Fruit fly (Drosophila melanogaster): Measurements from ENCODE around the gene btd.
A peak's percentile ranks its signal among the peaks of the same experiment; 100 is the strongest.

btd gene

dm6 chrX:9650757-9651594, 43.0 kb upstream of the btd start (continued):
- TF ChIP-seq CG34224 (GFP tag; IDR thresholded peaks at IDR 0.05; ENCODE audit: partially characterized antibody): no peak
- TF ChIP-seq MESR4 (GFP tag; optimal IDR thresholded peaks at IDR 0.05): peak; percentile 52
- TF ChIP-seq zen2 (GFP tag; IDR thresholded peaks at IDR 0.05; ENCODE audit: partially characterized antibody): no peak
- no peak for TF ChIP-seq prd (optimal IDR thresholded peaks at IDR 0.05)
- peak; percentile 95 for TF ChIP-seq prd (GFP tag; IDR thresholded peaks at IDR 0.05)
- TF ChIP-seq sc (optimal IDR thresholded peaks at IDR 0.05): no peak
- TF ChIP-seq sc (GFP tag; optimal IDR thresholded peaks at IDR 0.05): peak; percentile 95
- TF ChIP-seq Ravus (GFP tag; IDR thresholded peaks at IDR 0.05): peak; percentile 85
- peak; percentile 98 for TF ChIP-seq CG1603 (tag; optimal IDR thresholded peaks at IDR 0.05)
- no peak for TF ChIP-seq Dfd (GFP tag; optimal IDR thresholded peaks at IDR 0.05)
- TF ChIP-seq bcd (GFP tag; optimal IDR thresholded peaks at IDR 0.05): peak; percentile 91
- TF ChIP-seq CG3163 (GFP tag; optimal IDR thresholded peaks at IDR 0.05): peak; percentile 84
- TF ChIP-seq yki (optimal IDR thresholded peaks at IDR 0.05): no peak
- TF ChIP-seq CG5180 (GFP tag; optimal IDR thresholded peaks at IDR 0.05): peak; percentile 79
- peak; percentile 90 for TF ChIP-seq CG12104 (GFP tag; optimal IDR thresholded peaks at IDR 0.05)
- TF ChIP-seq da (GFP tag; optimal IDR thresholded peaks at IDR 0.05): peak; percentile 78
- TF ChIP-seq CG13624 (GFP tag; optimal IDR thresholded peaks at IDR 0.05): peak; percentile 86
- TF ChIP-seq Gsc (GFP tag; IDR thresholded peaks at IDR 0.05): peak; percentile 90
- TF ChIP-seq CG13287 (GFP tag; IDR thresholded peaks at IDR 0.05; ENCODE audit: partially characterized antibody): 0 out of 2 replicates have a peak, but pooled peaks have one; percentile 25
- no peak for TF ChIP-seq hth (optimal IDR thresholded peaks at IDR 0.05)
- peak; percentile 88 for TF ChIP-seq CG17385 (GFP tag; optimal IDR thresholded peaks at IDR 0.05)
- peak; percentile 94 for TF ChIP-seq CG2875 (GFP tag; optimal IDR thresholded peaks at IDR 0.05)
- TF ChIP-seq CG30403 (GFP tag; optimal IDR thresholded peaks at IDR 0.05): peak; percentile 93
- TF ChIP-seq D19A (tag; optimal IDR thresholded peaks at IDR 0.05): peak; percentile 90
- no peak for TF ChIP-seq ash1 (GFP tag; optimal IDR thresholded peaks at IDR 0.05)
- peak; percentile 87 for TF ChIP-seq slp2 (GFP tag; optimal IDR thresholded peaks at IDR 0.05)
- peak; percentile 95 for TF ChIP-seq stc (GFP tag; IDR thresholded peaks at IDR 0.05)
- TF ChIP-seq CG4328 (GFP tag; optimal IDR thresholded peaks at IDR 0.05): peak; percentile 53
- TF ChIP-seq Awh (GFP tag; IDR thresholded peaks at IDR 0.05): peak; percentile 97
- TF ChIP-seq Dll (GFP tag; IDR thresholded peaks at IDR 0.05; ENCODE audit: partially characterized antibody): 0 out of 4 replicates have a peak, but pooled peaks have one; percentile 29
- peak; percentile 99 for TF ChIP-seq CG4707 (GFP tag; optimal IDR thresholded peaks at IDR 0.05)
- peak; percentile 86 for TF ChIP-seq Abd-B (GFP tag; optimal IDR thresholded peaks at IDR 0.05)
- TF ChIP-seq CG2712 (tag; optimal IDR thresholded peaks at IDR 0.05): peak; percentile 97
- TF ChIP-seq slou (GFP tag; optimal IDR thresholded peaks at IDR 0.05): peak; percentile 62
- peak; percentile 94 for TF ChIP-seq nmo (GFP tag; optimal IDR thresholded peaks at IDR 0.05)
- peak; percentile 84 for TF ChIP-seq p53 (GFP tag; optimal IDR thresholded peaks at IDR 0.05)
- TF ChIP-seq CG5953 (GFP tag; IDR thresholded peaks at IDR 0.05): peak; percentile 95
- TF ChIP-seq Dek (tag; optimal IDR thresholded peaks at IDR 0.05): peak; percentile 81
- no peak for TF ChIP-seq CG13894 (tag; optimal IDR thresholded peaks at IDR 0.05)
- peak; percentile 91 for TF ChIP-seq CG17361 (GFP tag; IDR thresholded peaks at IDR 0.05)
- TF ChIP-seq rib (GFP tag; IDR thresholded peaks at IDR 0.05): peak; percentile 68
- peak; percentile 87 for TF ChIP-seq wdn (GFP tag; IDR thresholded peaks at IDR 0.05)
- TF ChIP-seq Optix (GFP tag; IDR thresholded peaks at IDR 0.05): peak; percentile 96
- TF ChIP-seq E2f1 (GFP tag; IDR thresholded peaks at IDR 0.05): peak; percentile 96
- TF ChIP-seq CG2120 (GFP tag; optimal IDR thresholded peaks at IDR 0.05): peak; percentile 80
- peak; percentile 90 for TF ChIP-seq CG12071 (GFP tag; optimal IDR thresholded peaks at IDR 0.05)
- no peak for TF ChIP-seq hbn (GFP tag; IDR thresholded peaks at IDR 0.05; ENCODE audit: partially characterized antibody)
- TF ChIP-seq Asciz (GFP tag; optimal IDR thresholded peaks at IDR 0.05): peak; percentile 95
- peak; percentile 97 for TF ChIP-seq CG2199 (GFP tag; IDR thresholded peaks at IDR 0.05)
- TF ChIP-seq insv (GFP tag; optimal IDR thresholded peaks at IDR 0.05): peak in 1 of 2 experiments; percentile 8
